Worm (Caenorhabditis elegans) whole organism, L3 larva: ENCODE data around the gene F14D2.8.

Experiments used
- R02D3.7 ChIP-seq: fragments of 150-350 bp; optimal IDR thresholded peaks from 2 replicates; lab custom pipeline; 2014; ENCODE audit warnings: missing biosample characterization, missing genetic modification characterization
- ceh-16 ChIP-seq: sonication (generic microtip); optimal IDR thresholded peaks from 2 replicates; lab custom pipeline; 2017; ENCODE audit warnings: missing biosample characterization, missing genetic modification characterization
- ceh-28 ChIP-seq: fragments of 150-350 bp; optimal IDR thresholded peaks from 2 replicates; lab custom pipeline; 2014; ENCODE audit warnings: missing biosample characterization, missing genetic modification reagents, missing genetic modification characterization
- ceh-9 ChIP-seq: sonication (generic microtip); optimal IDR thresholded peaks from 2 replicates; lab custom pipeline; 2018; ENCODE audit warnings: missing biosample characterization, missing genetic modification characterization
- daf-12 ChIP-seq: fragments of 150-350 bp; optimal IDR thresholded peaks from 2 replicates; lab custom pipeline; 2014; ENCODE audit warnings: missing biosample characterization, missing genetic modification reagents, missing genetic modification characterization
- egl-5 ChIP-seq: fragments of 150-350 bp; optimal IDR thresholded peaks from 2 replicates; lab custom pipeline; 2017; ENCODE audit warnings: missing biosample characterization, missing genetic modification reagents, missing genetic modification characterization, inconsistent platforms
- elt-1 ChIP-seq: fragments of 150-350 bp; optimal IDR thresholded peaks from 2 replicates; lab custom pipeline; 2014; ENCODE audit warnings: missing biosample characterization, missing genetic modification characterization
- elt-2 ChIP-seq: sonication (generic microtip); optimal IDR thresholded peaks from 2 replicates; lab custom pipeline; 2016; ENCODE audit warnings: missing genetic modification reagents, mild to moderate bottlenecking, missing genetic modification characterization, missing compliant biosample characterization
- eor-1 ChIP-seq, 2 experiments: fragments of 150-350 bp; optimal IDR thresholded peaks; 2 replicates each; lab custom pipeline; 2014 to 2018; ENCODE audit warnings: missing biosample characterization in 2 of 2, missing genetic modification characterization in 2 of 2
- fkh-10 ChIP-seq: sonication (generic microtip); optimal IDR thresholded peaks from 2 replicates; lab custom pipeline; 2017; ENCODE audit warnings: missing biosample characterization, missing genetic modification reagents, missing genetic modification characterization
- fkh-2 ChIP-seq: fragments of 150-350 bp; optimal IDR thresholded peaks from 2 replicates; lab custom pipeline; 2014; ENCODE audit warnings: missing biosample characterization, missing genetic modification reagents, missing genetic modification characterization
- fos-1 ChIP-seq: fragments of 150-350 bp; optimal IDR thresholded peaks from 2 replicates; lab custom pipeline; 2014; ENCODE audit warnings: missing biosample characterization, missing genetic modification characterization
- hmg-11 ChIP-seq: sonication (generic microtip); optimal IDR thresholded peaks from 2 replicates; lab custom pipeline; 2016; ENCODE audit warnings: missing genetic modification characterization, missing compliant biosample characterization
- jun-1 ChIP-seq: fragments of 150-350 bp; optimal IDR thresholded peaks from 2 replicates; lab custom pipeline; 2014; ENCODE audit warnings: missing biosample characterization, missing genetic modification reagents, missing genetic modification characterization
- lin-15B ChIP-seq: fragments of 150-350 bp; optimal IDR thresholded peaks from 2 replicates; lab custom pipeline; 2014; ENCODE audit warnings: missing biosample characterization, missing genetic modification characterization
- lin-39 ChIP-seq: fragments of 150-350 bp; optimal IDR thresholded peaks from 2 replicates; lab custom pipeline; 2018; ENCODE audit warnings: missing biosample characterization, missing genetic modification reagents, missing genetic modification characterization
- lsy-12 ChIP-seq: sonication (generic microtip); optimal IDR thresholded peaks from 2 replicates; lab custom pipeline; 2016; ENCODE audit warnings: mild to moderate bottlenecking, missing genetic modification characterization, missing compliant biosample characterization
- mdl-1 ChIP-seq: fragments of 150-350 bp; optimal IDR thresholded peaks from 2 replicates; lab custom pipeline; 2014; ENCODE audit warnings: missing biosample characterization, missing genetic modification characterization
- mml-1 ChIP-seq: fragments of 150-350 bp; sonication (generic microtip); optimal IDR thresholded peaks from 3 replicates; lab custom pipeline; 2014; ENCODE audit warnings: missing biosample characterization, missing genetic modification characterization
- nhr-11 ChIP-seq: fragments of 150-350 bp; optimal IDR thresholded peaks from 2 replicates; lab custom pipeline; 2014; ENCODE audit warnings: missing biosample characterization, missing genetic modification characterization
- nhr-237 ChIP-seq: fragments of 150-350 bp; optimal IDR thresholded peaks from 2 replicates; lab custom pipeline; 2014; ENCODE audit warnings: missing biosample characterization, missing genetic modification characterization
- nhr-28 ChIP-seq: fragments of 150-350 bp; optimal IDR thresholded peaks from 2 replicates; lab custom pipeline; 2014; ENCODE audit warnings: missing biosample characterization, missing genetic modification characterization
- nhr-43 ChIP-seq: sonication (generic microtip); optimal IDR thresholded peaks from 2 replicates; lab custom pipeline; 2016; ENCODE audit warnings: mild to moderate bottlenecking, missing genetic modification characterization, missing compliant biosample characterization; ENCODE audit not compliant: poor library complexity, severe bottlenecking
- nhr-67 ChIP-seq: fragments of 150-350 bp; optimal IDR thresholded peaks from 2 replicates; lab custom pipeline; 2014; ENCODE audit warnings: missing biosample characterization, missing genetic modification characterization
- nhr-76 ChIP-seq: fragments of 150-350 bp; sonication (generic microtip); optimal IDR thresholded peaks from 5 replicates; lab custom pipeline; 2014; ENCODE audit warnings: missing biosample characterization, missing genetic modification characterization
- nhr-77 ChIP-seq: fragments of 150-350 bp; optimal IDR thresholded peaks from 2 replicates; lab custom pipeline; 2014; ENCODE audit warnings: missing biosample characterization, missing genetic modification characterization
- pqm-1 ChIP-seq: fragments of 150-350 bp; optimal IDR thresholded peaks from 2 replicates; lab custom pipeline; 2017; ENCODE audit warnings: missing biosample characterization, missing genetic modification characterization, inconsistent platforms
- snpc-4 ChIP-seq: fragments of 150-350 bp; optimal IDR thresholded peaks from 2 replicates; lab custom pipeline; 2014; ENCODE audit warnings: missing biosample characterization, missing genetic modification characterization
- tbx-2 ChIP-seq: sonication (generic microtip); optimal IDR thresholded peaks from 2 replicates; lab custom pipeline; 2016; ENCODE audit warnings: mild to moderate bottlenecking, missing genetic modification characterization, missing compliant biosample characterization
- unc-39 ChIP-seq: sonication (generic microtip); optimal IDR thresholded peaks from 4 replicates; lab custom pipeline; 2017; ENCODE audit warnings: missing biosample characterization, missing genetic modification characterization
- unc-62 ChIP-seq: fragments of 150-350 bp; sonication (generic microtip); optimal IDR thresholded peaks from 4 replicates; lab custom pipeline; 2014; ENCODE audit warnings: missing biosample characterization, missing genetic modification reagents, missing genetic modification characterization
- zag-1 ChIP-seq: fragments of 150-350 bp; optimal IDR thresholded peaks from 2 replicates; lab custom pipeline; 2014; ENCODE audit warnings: missing biosample characterization, missing genetic modification characterization
- ztf-11 ChIP-seq: fragments of 150-350 bp; optimal IDR thresholded peaks from 2 replicates; lab custom pipeline; 2014; ENCODE audit warnings: missing biosample characterization, missing genetic modification characterization
- ztf-4 ChIP-seq: fragments of 150-350 bp; optimal IDR thresholded peaks from 2 replicates; lab custom pipeline; 2014; ENCODE audit warnings: missing biosample characterization, missing genetic modification characterization

F14D2.8 gene

ce11 chrII:3381510-3381909, 31.8 kb upstream of the F14D2.8 start, which contains the start of gene T06D4.1:
Gene T06D4.1, plus strand, starts transcription at chrII:3381830.
- TF ChIP-seq jun-1 (tag; lab: Kevin White, UChicago) (no peak), nhr-77 (tag; lab: Kevin White, UChicago) (no peak), egl-5 (tag; lab: Kevin White, UChicago) (no peak), nhr-11 (tag; lab: Kevin White, UChicago) (no peak), elt-1 (tag; lab: Kevin White, UChicago) (no peak), nhr-28 (no peak), ztf-11 (tag; lab: Kevin White, UChicago) (no peak), ceh-16 (no peak), lin-15B (tag; lab: Kevin White, UChicago) (no peak), elt-2 (no peak)

- TF ChIP-seq nhr-237 (tag; lab: Kevin White, UChicago) (no peak), nhr-28 (no peak), ceh-28 (tag; lab: Kevin White, UChicago) (no peak), R02D3.7 (tag; lab: Kevin White, UChicago) (no peak), jun-1 (tag; lab: Kevin White, UChicago) (no peak), unc-62 (no peak), nhr-67 (no peak), unc-39 (tag; lab: Kevin White, UChicago) (no peak), zag-1 (no peak), elt-2 (no peak), nhr-76 (tag; lab: Kevin White, UChicago) (no peak)
- TF ChIP-seq, all 47 proteins: peak for 0
Measured at ce11 chrII:3378275-3378674, 28.6 kb upstream of the F14D2.8 start, which contains the start of gene Y49F6C.2. Gene Y49F6C.2, plus strand, starts transcription at chrII:3378575.

- TF ChIP-seq daf-12 (no peak), snpc-4 (tag; lab: Kevin White, UChicago) (no peak), unc-62 (no peak), ceh-9 (tag; lab: Kevin White, UChicago) (no peak), lin-15B (tag; lab: Kevin White, UChicago) (no peak), fkh-10 (GFP tag; lab: Kevin White, UChicago) (no peak), mml-1 (no peak), ztf-11 (tag; lab: Kevin White, UChicago) (no peak), zag-1 (no peak), eor-1 (tag; optimal IDR thresholded peaks at IDR 0.05; lab: Kevin White, UChicago) (no peak), elt-1 (tag; lab: Kevin White, UChicago) (no peak), hmg-11 (no peak), ztf-4 (no peak), egl-5 (tag; lab: Kevin White, UChicago) (no peak), nhr-11 (tag; lab: Kevin White, UChicago) (no peak)
Measured at ce11 chrII:3376789-3377188, 27.1 kb upstream of the F14D2.8 start, which contains the start of gene bath-9. Gene bath-9, plus strand, starts transcription at chrII:3377089.

- TF ChIP-seq lin-39 (tag; lab: Kevin White, UChicago) (no peak), ztf-4 (no peak), tbx-2 (tag; lab: Kevin White, UChicago) (no peak)
Measured at ce11 chrII:3375302-3375701, 25.6 kb upstream of the F14D2.8 start.

- no peak for TF ChIP-seq unc-62
- TF ChIP-seq ceh-9 (tag; lab: Kevin White, UChicago): no peak
- no peak for TF ChIP-seq ztf-4
- no peak for TF ChIP-seq pqm-1 (tag; lab: Kevin White, UChicago)
- no peak for TF ChIP-seq hmg-11
- no peak for TF ChIP-seq jun-1 (tag; lab: Kevin White, UChicago)
- TF ChIP-seq lsy-12 (tag; lab: Kevin White, UChicago): no peak
- TF ChIP-seq elt-2: no peak
- no peak for TF ChIP-seq fos-1
- TF ChIP-seq fkh-2 (tag; lab: Kevin White, UChicago): no peak
- TF ChIP-seq nhr-67: no peak
- TF ChIP-seq mdl-1 (tag; lab: Kevin White, UChicago): no peak
- no peak for TF ChIP-seq nhr-43
- TF ChIP-seq mml-1: no peak
- TF ChIP-seq lin-39 (tag; lab: Kevin White, UChicago): no peak
- TF ChIP-seq nhr-28: no peak
- TF ChIP-seq eor-1 (tag; optimal IDR thresholded peaks at IDR 0.05; lab: Kevin White, UChicago): no peak
- TF ChIP-seq, all 47 proteins: peak for 0
Measured at ce11 chrII:3374779-3375178, 25.1 kb upstream of the F14D2.8 start, which contains the start of gene bath-10. Gene bath-10, plus strand, starts transcription at chrII:3375079.
